Fruit fly (Drosophila melanogaster) whole organism, embryonic: ENCODE measurements around the gene CG10252.

Experiments used
- Asciz ChIP-seq: fragments of 200-800 bp; sonication (Bioruptor generic); optimal IDR thresholded peaks from 2 replicates; lab custom pipeline; 2017; ENCODE audit warnings: missing biosample characterization, mild to moderate bottlenecking, missing genetic modification characterization, missing genetic modification reagents
- CG10366 ChIP-seq: fragments of 200-800 bp; sonication (Bioruptor generic); IDR thresholded peaks from 2 replicates; pipeline ENCODE4 v1.3.6; 2022; ENCODE audit warnings: missing biosample characterization, missing genetic modification characterization
- CG10565 ChIP-seq: fragments of 200-800 bp; sonication (Bioruptor generic); optimal IDR thresholded peaks from 3 replicates; lab custom pipeline; 2016; ENCODE audit warnings: missing biosample characterization, mild to moderate bottlenecking, missing genetic modification characterization
- CG11560 ChIP-seq: fragments of 200-800 bp; sonication (Bioruptor generic); IDR thresholded peaks from 3 replicates; pipeline ENCODE4 v1.3.6; 2022; ENCODE audit warnings: missing biosample characterization, missing genetic modification characterization
- CG12155 ChIP-seq: fragments of 200-800 bp; sonication (Bioruptor generic); optimal IDR thresholded peaks from 3 replicates; lab custom pipeline; 2016; ENCODE audit warnings: missing biosample characterization, missing genetic modification characterization
- CG12219 ChIP-seq: fragments of 200-800 bp; sonication (Bioruptor generic); optimal IDR thresholded peaks from 3 replicates; lab custom pipeline; 2018; ENCODE audit warnings: missing biosample characterization, mild to moderate bottlenecking, missing genetic modification characterization
- CG13624 ChIP-seq: fragments of 200-800 bp; sonication (Bioruptor generic); optimal IDR thresholded peaks from 2 replicates; lab custom pipeline; 2016; ENCODE audit warnings: missing biosample characterization, missing genetic modification characterization
- CG14050 ChIP-seq: fragments of 200-800 bp; sonication (Bioruptor generic); IDR thresholded peaks from 3 replicates; pipeline ENCODE4 v1.3.6; 2022; ENCODE audit warnings: missing biosample characterization, missing genetic modification characterization
- CG15601 ChIP-seq: fragments of 200-800 bp; sonication (Bioruptor generic); optimal IDR thresholded peaks from 3 replicates; lab custom pipeline; 2019; ENCODE audit warnings: missing biosample characterization, mild to moderate bottlenecking, missing genetic modification characterization, moderate library complexity
- CG16779 ChIP-seq: fragments of 200-800 bp; sonication (Bioruptor generic); IDR thresholded peaks from 2 replicates; pipeline ENCODE4 v1.3.6; 2022; ENCODE audit warnings: missing biosample characterization, missing genetic modification characterization
- CG16813 ChIP-seq: fragments of 200-800 bp; sonication (Bioruptor generic); IDR thresholded peaks from 3 replicates; pipeline ENCODE4 v1.3.6; 2022; ENCODE audit warnings: missing biosample characterization, missing genetic modification characterization; ENCODE audit not compliant: partially characterized antibody
- CG17568 ChIP-seq: fragments of 200-800 bp; sonication (Bioruptor generic); optimal IDR thresholded peaks from 2 replicates; lab custom pipeline; 2018; ENCODE audit warnings: missing biosample characterization, mild to moderate bottlenecking, missing genetic modification characterization, moderate library complexity
- CG2202 ChIP-seq: fragments of 200-800 bp; sonication (Bioruptor generic); optimal IDR thresholded peaks from 2 replicates; lab custom pipeline; 2018; ENCODE audit warnings: missing biosample characterization, mild to moderate bottlenecking, missing genetic modification characterization
- CG3847 ChIP-seq: fragments of 200-800 bp; sonication (Bioruptor generic); IDR thresholded peaks from 2 replicates; pipeline ENCODE4 v1.3.6; 2022; ENCODE audit warnings: missing biosample characterization, missing genetic modification characterization
- CG6854 ChIP-seq: fragments of 200-800 bp; sonication (Bioruptor generic); optimal IDR thresholded peaks from 3 replicates; lab custom pipeline; 2017; ENCODE audit warnings: missing biosample characterization, mild to moderate bottlenecking, missing genetic modification characterization
- CG7357 ChIP-seq: fragments of 200-800 bp; sonication (Bioruptor generic); IDR thresholded peaks from 3 replicates; pipeline ENCODE4 v1.3.6; 2022; ENCODE audit warnings: missing biosample characterization, missing genetic modification characterization
- CG7786 ChIP-seq: fragments of 200-800 bp; sonication (Bioruptor generic); optimal IDR thresholded peaks from 2 replicates; lab custom pipeline; 2016; ENCODE audit warnings: missing biosample characterization, missing genetic modification characterization
- CG7839 ChIP-seq: fragments of 200-800 bp; sonication (Bioruptor generic); optimal IDR thresholded peaks from 3 replicates; lab custom pipeline; 2018; ENCODE audit warnings: missing biosample characterization, mild to moderate bottlenecking, missing genetic modification characterization, moderate library complexity
- CG8924 ChIP-seq: fragments of 200-800 bp; optimal IDR thresholded peaks from 3 replicates; lab custom pipeline; 2019; ENCODE audit warnings: missing biosample characterization, mild to moderate bottlenecking, missing genetic modification characterization, moderate library complexity
- D19B ChIP-seq: fragments of 200-800 bp; sonication (Bioruptor generic); optimal IDR thresholded peaks from 2 replicates; lab custom pipeline; 2017; ENCODE audit warnings: missing biosample characterization, mild to moderate bottlenecking, missing genetic modification characterization
- Dfd ChIP-seq, 2 experiments: fragments of >200 bp; optimal IDR thresholded peaks; 2 replicates each; lab custom pipeline; 2017; ENCODE audit warnings: missing biosample characterization in 2 of 2, missing genetic modification characterization in 2 of 2
- Fer2 ChIP-seq: fragments of 200-800 bp; sonication (Bioruptor generic); optimal IDR thresholded peaks from 2 replicates; lab custom pipeline; 2018; ENCODE audit warnings: missing biosample characterization, mild to moderate bottlenecking, missing genetic modification characterization, moderate library complexity
- HLHmδ ChIP-seq: fragments of 200-800 bp; sonication (Bioruptor generic); optimal IDR thresholded peaks from 2 replicates; lab custom pipeline; 2018; ENCODE audit warnings: missing biosample characterization, mild to moderate bottlenecking, missing genetic modification characterization, moderate library complexity
- Hey ChIP-seq: fragments of 200-800 bp; sonication (Bioruptor generic); optimal IDR thresholded peaks from 3 replicates; lab custom pipeline; 2018; ENCODE audit warnings: missing biosample characterization, mild to moderate bottlenecking, missing genetic modification characterization
- Kr ChIP-seq: fragments of 200-800 bp; sonication (Bioruptor generic); optimal IDR thresholded peaks from 2 replicates; lab custom pipeline; 2017; ENCODE audit warnings: missing biosample characterization, mild to moderate bottlenecking, missing genetic modification characterization
- Max ChIP-seq: fragments of 200-800 bp; sonication (Bioruptor generic); optimal IDR thresholded peaks from 2 replicates; lab custom pipeline; 2016; ENCODE audit warnings: missing biosample characterization, mild to moderate bottlenecking, missing genetic modification characterization
- Mrtf ChIP-seq: fragments of 200-800 bp; sonication (Bioruptor generic); IDR thresholded peaks from 3 replicates; pipeline ENCODE4 v1.3.6; 2022; ENCODE audit warnings: missing biosample characterization, missing genetic modification characterization
- Ssrp ChIP-seq: fragments of 200-800 bp; sonication (Bioruptor generic); optimal IDR thresholded peaks from 2 replicates; lab custom pipeline; 2018; ENCODE audit warnings: missing biosample characterization, mild to moderate bottlenecking, missing genetic modification characterization, moderate library complexity
- TFAM ChIP-seq: fragments of 200-800 bp; sonication (Bioruptor generic); optimal IDR thresholded peaks from 2 replicates; lab custom pipeline; 2017; ENCODE audit warnings: missing biosample characterization, missing genetic modification characterization, inconsistent platforms
- crol ChIP-seq: fragments of 200-800 bp; sonication (Bioruptor generic); IDR thresholded peaks from 2 replicates; pipeline ENCODE4 v1.3.6; 2022; ENCODE audit warnings: missing biosample characterization, missing genetic modification characterization
- fd3F ChIP-seq: fragments of 200-800 bp; sonication (Bioruptor generic); optimal IDR thresholded peaks from 2 replicates; lab custom pipeline; 2018; ENCODE audit warnings: missing biosample characterization, mild to moderate bottlenecking, missing genetic modification characterization, moderate library complexity
- fd64A ChIP-seq: fragments of 200-800 bp; sonication (Bioruptor generic); optimal IDR thresholded peaks from 3 replicates; lab custom pipeline; 2018; ENCODE audit warnings: missing biosample characterization, mild to moderate bottlenecking, missing genetic modification characterization
- fu2 ChIP-seq: fragments of 200-800 bp; sonication (Bioruptor generic); optimal IDR thresholded peaks from 2 replicates; lab custom pipeline; 2016; ENCODE audit warnings: missing biosample characterization, missing genetic modification characterization
- gem ChIP-seq: fragments of 200-800 bp; sonication (Bioruptor generic); optimal IDR thresholded peaks from 2 replicates; lab custom pipeline; 2019; ENCODE audit warnings: missing biosample characterization, mild to moderate bottlenecking, missing genetic modification characterization, moderate library complexity
- jumu ChIP-seq: fragments of 200-800 bp; sonication (Bioruptor generic); optimal IDR thresholded peaks from 3 replicates; lab custom pipeline; 2016; ENCODE audit warnings: missing biosample characterization, missing genetic modification characterization
- kay ChIP-seq: fragments of 200-800 bp; sonication (Bioruptor generic); optimal IDR thresholded peaks from 2 replicates; lab custom pipeline; 2016; ENCODE audit warnings: missing biosample characterization, missing genetic modification characterization
- mam ChIP-seq: fragments of 200-800 bp; sonication (Bioruptor generic); optimal IDR thresholded peaks from 3 replicates; lab custom pipeline; 2016; ENCODE audit warnings: missing biosample characterization, missing genetic modification characterization
- nom ChIP-seq: fragments of 200-800 bp; sonication (Bioruptor generic); optimal IDR thresholded peaks from 2 replicates; lab custom pipeline; 2017; ENCODE audit warnings: missing biosample characterization, missing genetic modification characterization, mild to moderate bottlenecking, moderate library complexity, missing genetic modification reagents
- otp ChIP-seq: fragments of 200-800 bp; sonication (Bioruptor generic); IDR thresholded peaks from 3 replicates; pipeline ENCODE4, ENCODE4 v1.3.6; 2022; ENCODE audit warnings: missing biosample characterization, missing genetic modification characterization
- pb ChIP-seq: fragments of 200-800 bp; sonication (Bioruptor generic); optimal IDR thresholded peaks from 3 replicates; lab custom pipeline; 2016; ENCODE audit warnings: missing biosample characterization, missing genetic modification characterization
- pfk ChIP-seq: fragments of 200-800 bp; sonication (Bioruptor generic); optimal IDR thresholded peaks from 2 replicates; lab custom pipeline; 2018; ENCODE audit warnings: missing biosample characterization, mild to moderate bottlenecking, missing genetic modification characterization, moderate library complexity
- pita ChIP-seq: fragments of 200-800 bp; sonication (Bioruptor generic); optimal IDR thresholded peaks from 2 replicates; lab custom pipeline; 2017; ENCODE audit warnings: missing biosample characterization, mild to moderate bottlenecking, missing genetic modification characterization
- row ChIP-seq: fragments of 200-800 bp; sonication (Bioruptor generic); IDR thresholded peaks from 3 replicates; pipeline ENCODE4 v1.3.6; 2022; ENCODE audit warnings: missing biosample characterization, missing genetic modification characterization
- scrt ChIP-seq: fragments of 200-800 bp; sonication (Bioruptor generic); optimal IDR thresholded peaks from 2 replicates; lab custom pipeline; 2018; ENCODE audit warnings: missing biosample characterization, mild to moderate bottlenecking, missing genetic modification characterization, moderate library complexity
- seq ChIP-seq: fragments of 200-800 bp; sonication (Bioruptor generic); IDR thresholded peaks from 2 replicates; pipeline ENCODE4 v1.3.6; 2022; ENCODE audit warnings: missing biosample characterization, missing genetic modification characterization
- sob ChIP-seq: fragments of 200-800 bp; sonication (Bioruptor generic); IDR thresholded peaks from 2 replicates; pipeline ENCODE4 v1.3.6; 2022; ENCODE audit warnings: missing biosample characterization, missing genetic modification characterization
- stc ChIP-seq: fragments of 200-800 bp; sonication (Bioruptor generic); IDR thresholded peaks from 2 replicates; pipeline ENCODE4 v1.3.6; 2022; ENCODE audit warnings: missing biosample characterization, missing genetic modification characterization
- trh ChIP-seq: fragments of 200-800 bp; sonication (Bioruptor generic); optimal IDR thresholded peaks from 2 replicates; lab custom pipeline; 2016; ENCODE audit warnings: missing biosample characterization, missing genetic modification characterization
- wdn ChIP-seq: fragments of 200-800 bp; sonication (Bioruptor generic); IDR thresholded peaks from 2 replicates; pipeline ENCODE4 v1.3.6; 2022; ENCODE audit warnings: missing biosample characterization, missing genetic modification characterization

CG10252 gene

DNA sequence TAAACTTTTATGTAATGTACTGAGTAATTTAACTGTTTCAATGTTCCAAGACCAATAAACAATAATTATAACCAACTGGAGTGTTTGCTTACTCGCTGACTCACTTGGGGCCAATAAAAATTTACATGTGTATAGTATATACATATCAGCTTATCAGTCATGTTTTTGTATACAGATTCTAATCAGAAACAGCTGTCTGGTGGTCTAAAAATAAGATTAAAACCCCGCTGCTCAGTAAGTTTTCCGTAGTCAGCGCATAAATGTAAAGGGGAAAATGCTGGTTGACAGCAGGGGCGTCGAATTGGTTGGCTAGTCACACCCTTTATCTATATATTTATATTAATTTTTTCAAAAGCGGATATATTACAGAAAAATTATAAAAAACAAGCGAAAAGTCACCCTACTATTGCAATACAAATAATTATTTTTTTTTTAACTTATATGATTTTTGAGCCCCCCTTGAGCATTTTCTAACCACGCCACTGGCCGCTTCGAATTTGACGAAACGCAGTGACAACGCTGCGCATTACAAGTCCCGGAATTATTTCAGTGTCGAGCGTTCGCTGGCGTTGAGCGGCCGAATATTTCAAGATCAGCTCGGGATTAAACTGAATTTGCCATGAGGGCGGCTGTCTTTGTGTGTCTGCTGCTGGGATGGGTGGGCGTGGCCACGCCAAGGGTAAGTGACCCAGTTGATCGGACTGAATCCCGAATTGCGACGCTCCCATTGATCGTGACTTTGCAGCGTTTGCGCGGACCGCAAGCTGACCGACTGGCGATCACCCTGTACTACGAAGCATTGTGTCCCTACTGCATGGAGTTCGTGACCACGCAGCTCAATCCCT, 17.5 kb downstream of the CG10252 start, which contains the start of gene GILT2 (continued):
- TF ChIP-seq jumu (GFP tag; lab: Kevin White, UChicago) (no peak), CG6854 (GFP tag; lab: Kevin White, UChicago) (peak; percentile 91), CG3847 (GFP tag; lab: Robert Waterston, UW) (peak; percentile 92), CG10366 (GFP tag; lab: Robert Waterston, UW) (peak; percentile 88), otp (GFP tag; lab: Robert Waterston, UW) (peak; percentile 89), CG12219 (peak; percentile 82), fd64A (GFP tag; lab: Kevin White, UChicago) (peak; percentile 76), pfk (GFP tag; lab: Kevin White, UChicago) (no peak), CG7839 (tag; lab: Kevin White, UChicago) (peak; percentile 95), wdn (GFP tag; lab: Robert Waterston, UW) (peak; percentile 79), Kr (GFP tag; lab: Kevin White, UChicago) (no peak), stc (peak; percentile 88), pita (GFP tag; lab: Kevin White, UChicago) (no peak), CG15601 (peak; percentile 90), trh (GFP tag; lab: Kevin White, UChicago) (peak; percentile 84), CG12155 (GFP tag; lab: Kevin White, UChicago) (peak; percentile 78), Dfd (GFP tag; optimal IDR thresholded peaks at IDR 0.05; lab: Kevin White, UChicago) (peak in 1 of 2 experiments; percentile 41), CG14050 (GFP tag; lab: Robert Waterston, UW) (peak; percentile 83), kay (GFP tag; lab: Kevin White, UChicago) (peak; percentile 76), CG8924 (tag; lab: Kevin White, UChicago) (peak; percentile 92), fu2 (peak; percentile 2), CG7357 (peak; percentile 86), HLHmδ (GFP tag; lab: Kevin White, UChicago) (no peak), Fer2 (tag; lab: Kevin White, UChicago) (peak; percentile 86), D19B (GFP tag; lab: Kevin White, UChicago) (peak; percentile 78), nom (GFP tag; lab: Kevin White, UChicago) (peak; percentile 39), fd3F (GFP tag; lab: Kevin White, UChicago) (peak; percentile 83), row (GFP tag; lab: Robert Waterston, UW) (peak; percentile 96), seq (GFP tag; lab: Robert Waterston, UW) (peak; percentile 89), Max (GFP tag; lab: Kevin White, UChicago) (peak; percentile 90), scrt (GFP tag; lab: Kevin White, UChicago) (peak; percentile 82), TFAM (GFP tag; lab: Kevin White, UChicago) (peak; percentile 34), Mrtf (peak; percentile 87), mam (GFP tag; lab: Kevin White, UChicago) (peak; percentile 75), gem (peak; percentile 94), Ssrp (peak; percentile 90), Asciz (GFP tag; lab: Kevin White, UChicago) (peak; percentile 94), CG13624 (peak; percentile 64), CG10565 (peak; percentile 37), CG16779 (GFP tag; lab: Robert Waterston, UW) (0 out of 2 replicates have a peak, but pooled peaks have one; percentile 32), CG7786 (GFP tag; lab: Kevin White, UChicago) (peak; percentile 13), CG2202 (tag; lab: Kevin White, UChicago) (peak; percentile 85), CG11560 (peak; percentile 81), crol (GFP tag; lab: Robert Waterston, UW) (peak; percentile 42), Hey (tag; lab: Kevin White, UChicago) (no peak), CG16813 (GFP tag; lab: Robert Waterston, UW) (no peak), sob (peak; percentile 91), pb (no peak), CG17568 (GFP tag; lab: Kevin White, UChicago) (no peak)
